Fruit fly (Drosophila melanogaster) whole organism, prepupa: ENCODE measurements around the gene Bicra.

ENCODE experiments used
- Blimp-1 ChIP-seq: fragments of 200-800 bp; sonication (Bioruptor generic); optimal IDR thresholded peaks from 3 replicates; lab custom pipeline; 2017; ENCODE audit warnings: missing biosample characterization, missing genetic modification characterization, mild to moderate bottlenecking, moderate library complexity, missing genetic modification reagents
- CG10631 ChIP-seq: fragments of 200-800 bp; sonication (Bioruptor generic); optimal IDR thresholded peaks from 2 replicates; lab custom pipeline; 2016; ENCODE audit warnings: missing biosample characterization, missing genetic modification characterization
- CG10669 ChIP-seq: fragments of 200-800 bp; sonication (Bioruptor generic); optimal IDR thresholded peaks from 3 replicates; lab custom pipeline; 2018; ENCODE audit warnings: missing biosample characterization, mild to moderate bottlenecking, missing genetic modification characterization, moderate library complexity
- CG11762 ChIP-seq: fragments of 200-800 bp; sonication (Bioruptor generic); optimal IDR thresholded peaks from 3 replicates; lab custom pipeline; 2016; ENCODE audit warnings: missing biosample characterization, missing genetic modification characterization; ENCODE audit not compliant: insufficient read depth
- CG11902 ChIP-seq: fragments of 200-800 bp; sonication (Bioruptor generic); optimal IDR thresholded peaks from 3 replicates; lab custom pipeline; 2016; ENCODE audit warnings: missing biosample characterization, missing genetic modification characterization
- CG15336 ChIP-seq: fragments of 200-800 bp; sonication (Bioruptor generic); IDR thresholded peaks from 2 replicates; pipeline ENCODE4 v1.3.6; 2022; ENCODE audit warnings: missing biosample characterization, missing genetic modification characterization
- CG1621 ChIP-seq: fragments of 200-800 bp; sonication (Bioruptor generic); optimal IDR thresholded peaks from 3 replicates; lab custom pipeline; 2018; ENCODE audit warnings: missing biosample characterization, mild to moderate bottlenecking, missing genetic modification characterization
- CG3032 ChIP-seq: fragments of 200-800 bp; optimal IDR thresholded peaks from 2 replicates; lab custom pipeline; 2019; ENCODE audit warnings: missing biosample characterization, mild to moderate bottlenecking, missing genetic modification characterization, moderate library complexity
- CG31627 ChIP-seq: fragments of 200-800 bp; sonication (Bioruptor generic); optimal IDR thresholded peaks from 3 replicates; lab custom pipeline; 2016; ENCODE audit warnings: missing biosample characterization, missing genetic modification characterization
- CG32006 ChIP-seq: fragments of 200-800 bp; sonication (Bioruptor generic); optimal IDR thresholded peaks from 3 replicates; lab custom pipeline; 2017; ENCODE audit warnings: missing biosample characterization, mild to moderate bottlenecking, missing genetic modification characterization
- CG34406 ChIP-seq: fragments of 200-800 bp; sonication (Bioruptor generic); optimal IDR thresholded peaks from 3 replicates; lab custom pipeline; 2016; ENCODE audit warnings: missing biosample characterization, missing genetic modification characterization
- CG3919 ChIP-seq: fragments of 200-800 bp; sonication (Bioruptor generic); optimal IDR thresholded peaks from 3 replicates; lab custom pipeline; 2016; ENCODE audit warnings: missing biosample characterization, missing genetic modification characterization
- CG4318 ChIP-seq: fragments of 200-800 bp; sonication (Bioruptor generic); optimal IDR thresholded peaks from 3 replicates; lab custom pipeline; 2017; ENCODE audit warnings: missing biosample characterization, mild to moderate bottlenecking, missing genetic modification characterization
- CG6163 ChIP-seq: fragments of 200-800 bp; sonication (Bioruptor generic); IDR thresholded peaks from 3 replicates; pipeline ENCODE4 v1.3.6; 2022; ENCODE audit warnings: missing biosample characterization, missing genetic modification characterization
- CG6276 ChIP-seq: fragments of 200-800 bp; sonication (Bioruptor generic); optimal IDR thresholded peaks from 2 replicates; lab custom pipeline; 2017; ENCODE audit warnings: missing biosample characterization, mild to moderate bottlenecking, missing genetic modification characterization
- CG6792 ChIP-seq: fragments of 200-800 bp; sonication (Bioruptor generic); optimal IDR thresholded peaks from 3 replicates; lab custom pipeline; 2016; ENCODE audit warnings: missing biosample characterization, missing genetic modification characterization
- CG6808 ChIP-seq: fragments of 200-800 bp; sonication (Bioruptor generic); optimal IDR thresholded peaks from 3 replicates; lab custom pipeline; 2017; ENCODE audit warnings: missing biosample characterization, missing genetic modification characterization, mild to moderate bottlenecking, moderate library complexity, missing genetic modification reagents
- CG6854 ChIP-seq: fragments of 200-800 bp; sonication (Bioruptor generic); optimal IDR thresholded peaks from 2 replicates; lab custom pipeline; 2017; ENCODE audit warnings: missing biosample characterization, mild to moderate bottlenecking, missing genetic modification characterization
- CG8319 ChIP-seq: fragments of 200-800 bp; sonication (Bioruptor generic); optimal IDR thresholded peaks from 3 replicates; lab custom pipeline; 2016; ENCODE audit warnings: missing biosample characterization, missing genetic modification characterization
- CG8632 ChIP-seq: fragments of 200-800 bp; sonication (Bioruptor generic); optimal IDR thresholded peaks from 3 replicates; lab custom pipeline; 2016; ENCODE audit warnings: missing biosample characterization, missing genetic modification characterization
- Ets21C ChIP-seq: fragments of 200-800 bp; sonication (Bioruptor generic); optimal IDR thresholded peaks from 3 replicates; lab custom pipeline; 2016; ENCODE audit warnings: missing biosample characterization, missing genetic modification characterization
- Gug ChIP-seq: fragments of 200-800 bp; sonication (Bioruptor generic); IDR thresholded peaks from 2 replicates; pipeline ENCODE4 v1.3.6; 2022; ENCODE audit warnings: missing biosample characterization, missing genetic modification characterization
- Hr38 ChIP-seq: sonication (Bioruptor generic); optimal IDR thresholded peaks from 2 replicates; lab custom pipeline; 2016; ENCODE audit warnings: missing biosample characterization, missing genetic modification characterization
- Hr39 ChIP-seq: fragments of 200-800 bp; sonication (Bioruptor generic); optimal IDR thresholded peaks from 2 replicates; lab custom pipeline; 2016; ENCODE audit warnings: missing biosample characterization, missing genetic modification characterization
- Hr4 ChIP-seq: fragments of 200-800 bp; sonication (Bioruptor generic); optimal IDR thresholded peaks from 3 replicates; lab custom pipeline; 2016; ENCODE audit warnings: missing biosample characterization, missing genetic modification characterization
- Lpt ChIP-seq: fragments of 200-800 bp; sonication (Bioruptor generic); optimal IDR thresholded peaks from 3 replicates; lab custom pipeline; 2016; ENCODE audit warnings: missing biosample characterization, missing genetic modification characterization
- Met ChIP-seq: fragments of 200-800 bp; sonication (Bioruptor generic); optimal IDR thresholded peaks from 3 replicates; lab custom pipeline; 2016; ENCODE audit warnings: missing biosample characterization, missing genetic modification characterization
- Smox ChIP-seq: fragments of 200-800 bp; sonication (Bioruptor generic); optimal IDR thresholded peaks from 3 replicates; lab custom pipeline; 2016; ENCODE audit warnings: missing biosample characterization, missing genetic modification characterization
- Sox102F ChIP-seq: fragments of 200-800 bp; sonication (Bioruptor generic); optimal IDR thresholded peaks from 2 replicates; lab custom pipeline; 2016; ENCODE audit warnings: missing biosample characterization, mild to moderate bottlenecking, missing genetic modification characterization
- Sox14 ChIP-seq: fragments of 200-800 bp; sonication (Bioruptor generic); optimal IDR thresholded peaks from 3 replicates; lab custom pipeline; 2016; ENCODE audit warnings: missing biosample characterization, missing genetic modification characterization
- Sox15 ChIP-seq: fragments of 200-800 bp; sonication (Bioruptor generic); optimal IDR thresholded peaks from 3 replicates; lab custom pipeline; 2016; ENCODE audit warnings: missing biosample characterization, missing genetic modification characterization
- achi ChIP-seq: fragments of 200-800 bp; sonication (Bioruptor generic); optimal IDR thresholded peaks from 3 replicates; lab custom pipeline; 2016; ENCODE audit warnings: missing biosample characterization, missing genetic modification characterization
- acj6 ChIP-seq: fragments of 200-800 bp; sonication (Bioruptor generic); optimal IDR thresholded peaks from 3 replicates; lab custom pipeline; 2016; ENCODE audit warnings: missing biosample characterization, missing genetic modification characterization
- cyc ChIP-seq: fragments of 200-800 bp; sonication (Bioruptor generic); optimal IDR thresholded peaks from 3 replicates; lab custom pipeline; 2016; ENCODE audit warnings: missing biosample characterization, missing genetic modification characterization
- dac ChIP-seq: fragments of 200-800 bp; sonication (Bioruptor generic); optimal IDR thresholded peaks from 2 replicates; lab custom pipeline; 2017; ENCODE audit warnings: missing biosample characterization, mild to moderate bottlenecking, missing genetic modification characterization
- dsx ChIP-seq: fragments of 200-800 bp; optimal IDR thresholded peaks from 3 replicates; lab custom pipeline; 2019; ENCODE audit warnings: missing biosample characterization, mild to moderate bottlenecking, missing genetic modification characterization, moderate library complexity; ENCODE audit not compliant: poor library complexity, severe bottlenecking
- eg ChIP-seq: fragments of 200-800 bp; sonication (Bioruptor generic); IDR thresholded peaks from 3 replicates; pipeline ENCODE4 v1.3.6; 2022; ENCODE audit warnings: missing biosample characterization, missing genetic modification characterization
- fkh ChIP-seq: fragments of 200-800 bp; sonication (Bioruptor generic); optimal IDR thresholded peaks from 3 replicates; lab custom pipeline; 2017; ENCODE audit warnings: missing biosample characterization, mild to moderate bottlenecking, missing genetic modification characterization, moderate library complexity
- net ChIP-seq: fragments of 200-800 bp; sonication (Bioruptor generic); optimal IDR thresholded peaks from 3 replicates; lab custom pipeline; 2016; ENCODE audit warnings: missing biosample characterization, missing genetic modification characterization
- pdm3 ChIP-seq: fragments of 200-800 bp; sonication (Bioruptor generic); optimal IDR thresholded peaks from 3 replicates; lab custom pipeline; 2016; ENCODE audit warnings: missing biosample characterization, missing genetic modification characterization
- salr ChIP-seq, 2 experiments: fragments of 200-800 bp; sonication (Bioruptor generic); optimal IDR thresholded peaks; 3 replicates each; lab custom pipeline; 2016 to 2018; ENCODE audit warnings: missing biosample characterization in 2 of 2, missing genetic modification characterization in 2 of 2, mild to moderate bottlenecking in 1 of 2
- spab ChIP-seq: fragments of 200-800 bp; sonication (Bioruptor generic); optimal IDR thresholded peaks from 2 replicates; lab custom pipeline; 2017; ENCODE audit warnings: missing biosample characterization, mild to moderate bottlenecking, missing genetic modification characterization, missing genetic modification reagents
- ss ChIP-seq, 2 experiments: fragments of 200-800 bp; sonication (Bioruptor generic); optimal IDR thresholded peaks; 2 replicates in 1 of 2; 3 replicates in 1 of 2; lab custom pipeline; 2017 to 2018; ENCODE audit warnings: mild to moderate bottlenecking in 2 of 2, missing biosample characterization in 2 of 2, missing genetic modification characterization in 2 of 2, moderate library complexity in 1 of 2
- svp ChIP-seq: fragments of 200-800 bp; sonication (Bioruptor generic); peaks from one replicate; lab custom pipeline; 2016; ENCODE audit warnings: missing biosample characterization, missing genetic modification characterization
- topi ChIP-seq: fragments of 200-800 bp; sonication (Bioruptor generic); optimal IDR thresholded peaks from 3 replicates; lab custom pipeline; 2016; ENCODE audit warnings: missing biosample characterization, missing genetic modification characterization
- vri ChIP-seq: fragments of 200-800 bp; sonication (Bioruptor generic); optimal IDR thresholded peaks from 3 replicates; lab custom pipeline; 2016; ENCODE audit warnings: missing biosample characterization, mild to moderate bottlenecking, missing genetic modification characterization

The Bicra gene

DNA sequence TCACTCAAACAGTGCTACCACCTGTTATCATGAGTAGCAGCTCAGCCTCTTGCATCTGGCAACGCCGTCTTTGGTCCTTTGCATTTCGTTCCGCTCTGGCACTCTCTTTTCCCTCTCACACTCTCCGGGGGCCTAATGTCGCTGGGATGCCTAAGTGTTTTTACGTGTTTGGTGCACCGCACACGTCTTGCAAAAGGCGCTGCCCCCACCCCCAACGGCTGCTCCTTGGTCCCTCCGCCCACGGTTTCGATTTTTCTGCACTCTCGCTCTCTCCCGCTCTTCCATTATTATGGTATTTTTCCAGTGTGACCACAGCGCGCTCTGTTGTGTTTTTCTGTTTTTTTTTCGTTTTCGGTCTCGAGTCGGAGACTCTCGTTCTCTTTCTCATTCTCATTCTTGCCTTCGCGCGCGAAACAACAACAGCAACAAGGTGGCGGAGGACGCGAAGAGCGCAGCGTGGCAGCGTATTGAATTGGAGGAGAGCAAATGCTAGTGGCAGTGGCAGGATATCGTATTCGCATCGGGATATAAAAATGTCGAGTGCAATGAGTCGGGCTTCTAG, 25.2 kb downstream of the Bicra start (continued):
- no peak for TF ChIP-seq Sox14 (GFP tag; lab: Kevin White, UChicago)
- peak; percentile 22 for TF ChIP-seq CG6854 (GFP tag; lab: Kevin White, UChicago)
- no peak for TF ChIP-seq Hr4 (GFP tag; lab: Kevin White, UChicago)
- no peak for TF ChIP-seq CG6792 (GFP tag; lab: Kevin White, UChicago)
- TF ChIP-seq svp = peak; percentile 65
- TF ChIP-seq acj6 (GFP tag; lab: Kevin White, UChicago) = no peak
- no peak for TF ChIP-seq CG31627 (GFP tag; lab: Kevin White, UChicago)
- no peak for TF ChIP-seq cyc (GFP tag; lab: Kevin White, UChicago)
- TF ChIP-seq CG6276 (GFP tag; lab: Kevin White, UChicago) = no peak
- no peak for TF ChIP-seq Hr38
- TF ChIP-seq dsx (GFP tag; lab: Kevin White, UChicago) = no peak
- no peak for TF ChIP-seq CG10631 (GFP tag; lab: Kevin White, UChicago)
- peak; percentile 38 for TF ChIP-seq CG3919 (GFP tag; lab: Kevin White, UChicago)
- no peak for TF ChIP-seq CG3032 (tag; lab: Kevin White, UChicago)
- no peak for TF ChIP-seq Smox (GFP tag; lab: Kevin White, UChicago)
- no peak for TF ChIP-seq CG11762
- no peak for TF ChIP-seq salr (GFP tag; optimal IDR thresholded peaks at IDR 0.05; lab: Kevin White, UChicago)
- TF ChIP-seq CG1621 = peak; percentile 15
- no peak for TF ChIP-seq CG34406 (GFP tag; lab: Kevin White, UChicago)
- no peak for TF ChIP-seq Gug (GFP tag; lab: Robert Waterston, UW)
- peak; percentile 16 to 63 for TF ChIP-seq ss (GFP tag; optimal IDR thresholded peaks at IDR 0.05; lab: Kevin White, UChicago)
- TF ChIP-seq CG6163 (GFP tag; lab: Robert Waterston, UW) = peak; percentile 77
- no peak for TF ChIP-seq Sox15

DNA sequence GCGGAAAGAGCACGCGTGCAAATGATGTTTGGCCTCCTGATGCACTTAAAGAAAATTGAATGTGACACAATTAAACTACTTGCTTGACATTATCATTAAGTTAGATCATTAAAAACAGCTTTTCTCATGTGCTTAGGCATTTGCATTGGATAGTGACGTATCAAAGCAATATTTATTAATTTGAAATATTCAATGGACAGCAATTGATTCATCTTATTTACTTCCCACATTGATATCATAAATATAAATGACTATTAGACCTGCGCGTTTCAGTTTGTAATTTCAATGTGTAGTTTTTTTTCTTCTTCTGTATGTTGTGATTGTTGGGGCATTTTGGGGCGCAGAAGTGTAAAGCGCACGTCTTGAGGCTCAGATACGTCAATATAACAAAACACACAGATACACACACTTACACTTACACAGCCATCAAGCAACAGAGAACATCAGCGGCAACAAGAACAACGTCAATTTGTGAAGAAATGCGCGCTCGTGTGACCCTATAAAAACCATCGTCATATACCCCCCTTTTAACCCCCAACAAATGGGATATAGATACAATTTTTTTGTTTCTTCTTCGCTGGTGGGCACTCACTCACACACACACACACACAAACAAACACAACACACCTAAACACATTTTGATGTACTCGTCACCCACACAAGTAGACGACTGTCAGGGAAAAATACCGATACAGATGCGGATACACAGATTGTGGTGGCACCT, 26.3 kb downstream of the Bicra start:
- TF ChIP-seq dac (GFP tag; lab: Kevin White, UChicago) = no peak
- TF ChIP-seq spab (GFP tag; lab: Kevin White, UChicago) = peak; percentile 23
- TF ChIP-seq Lpt (GFP tag; lab: Kevin White, UChicago) = peak; percentile 42
- peak; percentile 74 for TF ChIP-seq Met
- peak; percentile 54 for TF ChIP-seq CG15336 (GFP tag; lab: Robert Waterston, UW)
- peak; percentile 58 for TF ChIP-seq CG34406 (GFP tag; lab: Kevin White, UChicago)
- TF ChIP-seq CG32006 = peak; percentile 66
- TF ChIP-seq CG8632 (GFP tag; lab: Kevin White, UChicago) = peak; percentile 43
- TF ChIP-seq vri (GFP tag; lab: Kevin White, UChicago) = peak; percentile 29
- TF ChIP-seq CG6792 (GFP tag; lab: Kevin White, UChicago) = peak; percentile 39
- peak; percentile 56 for TF ChIP-seq CG10631 (GFP tag; lab: Kevin White, UChicago)
- TF ChIP-seq topi (GFP tag; lab: Kevin White, UChicago) = peak; percentile 65
- no peak for TF ChIP-seq CG6854 (GFP tag; lab: Kevin White, UChicago)
- peak; percentile 45 for TF ChIP-seq CG3032 (tag; lab: Kevin White, UChicago)
- peak; percentile 41 for TF ChIP-seq net (GFP tag; lab: Kevin White, UChicago)
- peak; percentile 20 for TF ChIP-seq CG11902 (GFP tag; lab: Kevin White, UChicago)
- TF ChIP-seq acj6 (GFP tag; lab: Kevin White, UChicago) = peak; percentile 63
- TF ChIP-seq Sox102F (GFP tag; lab: Kevin White, UChicago) = peak; percentile 65
- TF ChIP-seq CG8319 (GFP tag; lab: Kevin White, UChicago) = peak; percentile 16
- peak; percentile 62 for TF ChIP-seq Smox (GFP tag; lab: Kevin White, UChicago)
- peak; percentile 31 for TF ChIP-seq CG6276 (GFP tag; lab: Kevin White, UChicago)
- peak; percentile 59 for TF ChIP-seq CG10669 (GFP tag; lab: Kevin White, UChicago)
- peak; percentile 59 for TF ChIP-seq achi (GFP tag; lab: Kevin White, UChicago)
- peak; percentile 49 for TF ChIP-seq CG31627 (GFP tag; lab: Kevin White, UChicago)
- TF ChIP-seq eg (GFP tag; lab: Robert Waterston, UW) = peak; percentile 57; the same call in 2 of the 3 replicates
- TF ChIP-seq Hr39 (GFP tag; lab: Kevin White, UChicago) = peak; percentile 67
- TF ChIP-seq cyc (GFP tag; lab: Kevin White, UChicago) = peak; percentile 62
- no peak for TF ChIP-seq fkh
- no peak for TF ChIP-seq CG4318
- peak; percentile 32 for TF ChIP-seq Ets21C (GFP tag; lab: Kevin White, UChicago)
- TF ChIP-seq pdm3 (GFP tag; lab: Kevin White, UChicago) = peak; percentile 67
- peak; percentile 4 for TF ChIP-seq CG6808
- no peak for TF ChIP-seq Blimp-1 (GFP tag; lab: Kevin White, UChicago)
- peak; percentile 52 for TF ChIP-seq CG3919 (GFP tag; lab: Kevin White, UChicago)
- TF ChIP-seq dsx (GFP tag; lab: Kevin White, UChicago) = peak; percentile 12
